Fruit fly (Drosophila melanogaster): ENCODE data around the gene CG10096.

The CG10096 gene

DNA sequence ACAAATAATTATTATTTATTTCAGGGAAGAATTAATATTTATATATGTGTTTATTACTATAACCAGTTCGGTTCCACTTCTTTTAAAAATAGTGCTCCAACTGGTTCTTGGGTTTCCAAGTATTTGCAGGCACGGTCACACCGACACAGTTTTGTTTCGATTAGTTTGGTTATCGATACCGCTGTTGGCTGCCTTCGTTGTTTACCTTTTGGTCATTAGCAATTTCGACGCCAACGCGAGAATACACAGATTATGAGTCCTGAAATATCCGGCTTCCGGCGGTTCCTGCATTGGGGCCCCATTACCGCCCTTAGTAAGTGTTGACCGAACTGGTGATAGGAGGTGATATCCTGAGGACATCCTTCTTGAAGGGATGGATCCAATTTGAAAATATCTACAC lies 12.4 kb upstream of the CG10096 start, which contains the start of gene CG5196 (continued):
- no peak for TF ChIP-seq CG8089 (GFP tag; optimal IDR thresholded peaks at IDR 0.05)
- peak; percentile 47 for TF ChIP-seq bigmax (GFP tag; optimal IDR thresholded peaks at IDR 0.05)
- no peak for TF ChIP-seq TFAM (GFP tag; optimal IDR thresholded peaks at IDR 0.05)
- no peak for TF ChIP-seq eve (GFP tag; optimal IDR thresholded peaks at IDR 0.05)
- no peak for TF ChIP-seq CG2202 (tag; optimal IDR thresholded peaks at IDR 0.05)
- TF ChIP-seq chinmo (GFP tag; IDR thresholded peaks at IDR 0.05; ENCODE audit: partially characterized antibody): peak; percentile 67; the same call in 1 of the 4 replicates
- no peak for TF ChIP-seq Asciz (GFP tag; optimal IDR thresholded peaks at IDR 0.05)
- no peak for TF ChIP-seq rib (GFP tag; IDR thresholded peaks at IDR 0.05)
- no peak for TF ChIP-seq CG18764 (GFP tag; optimal IDR thresholded peaks at IDR 0.05)
- no peak for TF ChIP-seq Sox102F (GFP tag; optimal IDR thresholded peaks at IDR 0.05)
- no peak for TF ChIP-seq disco-r (GFP tag; optimal IDR thresholded peaks at IDR 0.05)
- TF ChIP-seq CG4617 (GFP tag; optimal IDR thresholded peaks at IDR 0.05; ENCODE audit: borderline replicate concordance): peak; percentile 55
- no peak for TF ChIP-seq btn (GFP tag; optimal IDR thresholded peaks at IDR 0.05)
- no peak for TF ChIP-seq CG2199 (GFP tag; IDR thresholded peaks at IDR 0.05)
- peak; percentile 58; the same call in 2 of the 3 replicates for TF ChIP-seq mld (GFP tag; IDR thresholded peaks at IDR 0.05; ENCODE audit: partially characterized antibody)
- no peak for TF ChIP-seq Dbx (GFP tag; IDR thresholded peaks at IDR 0.05)
- TF ChIP-seq chm (GFP tag; IDR thresholded peaks at IDR 0.05): peak; percentile 43; the same call in 1 of the 2 replicates
- TF ChIP-seq zf30C (GFP tag; optimal IDR thresholded peaks at IDR 0.05): no peak
- peak; percentile 73 for TF ChIP-seq CG2116 (GFP tag; optimal IDR thresholded peaks at IDR 0.05)
- 0 out of 2 replicates have a peak, but pooled peaks have one; percentile 25 for TF ChIP-seq stc (GFP tag; IDR thresholded peaks at IDR 0.05)
- no peak for TF ChIP-seq trh (GFP tag; optimal IDR thresholded peaks at IDR 0.05)
- TF ChIP-seq D19A (tag; optimal IDR thresholded peaks at IDR 0.05): peak; percentile 1
- no peak for TF ChIP-seq Hsf (GFP tag; optimal IDR thresholded peaks at IDR 0.05)
- peak; percentile 32 for TF ChIP-seq gro (GFP tag; optimal IDR thresholded peaks at IDR 0.05)
- no peak for TF ChIP-seq Oaz (GFP tag; IDR thresholded peaks at IDR 0.05)
- TF ChIP-seq Lhr (GFP tag; optimal IDR thresholded peaks at IDR 0.05): peak; percentile 49
- peak; percentile 24 for TF ChIP-seq CG12299 (tag; optimal IDR thresholded peaks at IDR 0.05)
- TF ChIP-seq inv (GFP tag; IDR thresholded peaks at IDR 0.05; ENCODE audit: partially characterized antibody): peak; percentile 51; the same call in 1 of the 2 replicates
- TF ChIP-seq YL-1 (GFP tag; optimal IDR thresholded peaks at IDR 0.05): peak; percentile 50
- TF ChIP-seq CG3065 (GFP tag; optimal IDR thresholded peaks at IDR 0.05): no peak
- no peak for TF ChIP-seq gsb (GFP tag; IDR thresholded peaks at IDR 0.05)
- TF ChIP-seq CG17829 (tag; optimal IDR thresholded peaks at IDR 0.05): peak; percentile 36
- TF ChIP-seq phol (tag; optimal IDR thresholded peaks at IDR 0.05): no peak
- no peak for TF ChIP-seq pros (GFP tag; optimal IDR thresholded peaks at IDR 0.05)
- no peak for TF ChIP-seq Six4 (GFP tag; optimal IDR thresholded peaks at IDR 0.05)
- no peak for TF ChIP-seq scrt (GFP tag; optimal IDR thresholded peaks at IDR 0.05)
- TF ChIP-seq CG8944 (GFP tag; optimal IDR thresholded peaks at IDR 0.05): no peak
- no peak for TF ChIP-seq CG13624 (GFP tag; optimal IDR thresholded peaks at IDR 0.05)
- TF ChIP-seq CG6654 (GFP tag; optimal IDR thresholded peaks at IDR 0.05): peak; percentile 95
- peak; percentile 81 for TF ChIP-seq HmgZ (tag; optimal IDR thresholded peaks at IDR 0.05)
- no peak for TF ChIP-seq fd102C (GFP tag; optimal IDR thresholded peaks at IDR 0.05)
- TF ChIP-seq CG1233 (GFP tag; optimal IDR thresholded peaks at IDR 0.05): no peak
- TF ChIP-seq CG4707 (GFP tag; optimal IDR thresholded peaks at IDR 0.05): no peak
- TF ChIP-seq Pdp1 (GFP tag; optimal IDR thresholded peaks at IDR 0.05): no peak
- TF ChIP-seq eyg (GFP tag; optimal IDR thresholded peaks at IDR 0.05): no peak
- TF ChIP-seq CG6683 (GFP tag; optimal IDR thresholded peaks at IDR 0.05): no peak
- TF ChIP-seq ap (GFP tag; IDR thresholded peaks at IDR 0.05): no peak
- no peak for TF ChIP-seq ind (GFP tag; optimal IDR thresholded peaks at IDR 0.05)
- no peak for TF ChIP-seq CG8290 (GFP tag; optimal IDR thresholded peaks at IDR 0.05)
- no peak for TF ChIP-seq CG8290 (tag; optimal IDR thresholded peaks at IDR 0.05)
- TF ChIP-seq D (optimal IDR thresholded peaks at IDR 0.05): no peak
- no peak for TF ChIP-seq D (GFP tag; optimal IDR thresholded peaks at IDR 0.05)
